Fruit fly (Drosophila melanogaster) whole organism, embryonic: ENCODE data around the gene dpr4.

Experiments used
- B-H1 ChIP-seq: fragments of 200-800 bp; sonication (Bioruptor generic); IDR thresholded peaks from 3 replicates; pipeline ENCODE4 v1.3.6; 2022; ENCODE audit warnings: missing biosample characterization, missing genetic modification characterization
- CG10543 ChIP-seq: fragments of 200-800 bp; sonication (Bioruptor generic); optimal IDR thresholded peaks from 3 replicates; lab custom pipeline; 2017; ENCODE audit warnings: missing biosample characterization, mild to moderate bottlenecking, missing genetic modification characterization, moderate library complexity
- CG10565 ChIP-seq: fragments of 200-800 bp; sonication (Bioruptor generic); optimal IDR thresholded peaks from 3 replicates; lab custom pipeline; 2016; ENCODE audit warnings: missing biosample characterization, mild to moderate bottlenecking, missing genetic modification characterization
- CG11560 ChIP-seq: fragments of 200-800 bp; sonication (Bioruptor generic); IDR thresholded peaks from 3 replicates; pipeline ENCODE4 v1.3.6; 2022; ENCODE audit warnings: missing biosample characterization, missing genetic modification characterization
- CG12104 ChIP-seq: fragments of 200-800 bp; sonication (Bioruptor generic); optimal IDR thresholded peaks from 3 replicates; lab custom pipeline; 2016; ENCODE audit warnings: missing biosample characterization, missing genetic modification characterization
- CG12391 ChIP-seq: fragments of 200-800 bp; sonication (Bioruptor generic); optimal IDR thresholded peaks from 3 replicates; lab custom pipeline; 2018; ENCODE audit warnings: missing biosample characterization, mild to moderate bottlenecking, missing genetic modification characterization, moderate library complexity
- CG15479 ChIP-seq: fragments of 200-800 bp; sonication (Bioruptor generic); optimal IDR thresholded peaks from 3 replicates; lab custom pipeline; 2019; ENCODE audit warnings: missing biosample characterization, mild to moderate bottlenecking, missing genetic modification characterization, moderate library complexity
- CG17328 ChIP-seq: fragments of 200-800 bp; sonication (Bioruptor generic); IDR thresholded peaks from 2 replicates; pipeline ENCODE4 v1.3.6; 2022; ENCODE audit warnings: missing biosample characterization, missing genetic modification characterization
- CG17385 ChIP-seq: fragments of 200-800 bp; sonication (Bioruptor generic); optimal IDR thresholded peaks from 3 replicates; lab custom pipeline; 2018; ENCODE audit warnings: missing biosample characterization, mild to moderate bottlenecking, missing genetic modification characterization
- CG1832 ChIP-seq: fragments of 200-800 bp; sonication (Bioruptor generic); optimal IDR thresholded peaks from 2 replicates; lab custom pipeline; 2017; ENCODE audit warnings: missing biosample characterization, mild to moderate bottlenecking, missing genetic modification characterization, inconsistent platforms
- CG2678 ChIP-seq: fragments of 200-800 bp; sonication (Bioruptor generic); optimal IDR thresholded peaks from 3 replicates; lab custom pipeline; 2019; ENCODE audit warnings: missing biosample characterization, mild to moderate bottlenecking, missing genetic modification characterization, moderate library complexity
- CG3065 ChIP-seq: fragments of 200-800 bp; sonication (Bioruptor generic); optimal IDR thresholded peaks from 2 replicates; lab custom pipeline; 2016; ENCODE audit warnings: missing biosample characterization, missing genetic modification characterization
- CG32532 ChIP-seq: fragments of 200-800 bp; sonication (Bioruptor generic); IDR thresholded peaks from 2 replicates; pipeline ENCODE4 v1.3.6; 2022; ENCODE audit warnings: missing biosample characterization, missing genetic modification characterization
- CG34224 ChIP-seq: fragments of 200-800 bp; sonication (Bioruptor generic); IDR thresholded peaks from 3 replicates; pipeline ENCODE4 v1.3.6; 2022; ENCODE audit warnings: missing biosample characterization, missing genetic modification characterization; ENCODE audit not compliant: partially characterized antibody
- CG3838 ChIP-seq: fragments of 200-800 bp; sonication (Bioruptor generic); optimal IDR thresholded peaks from 3 replicates; lab custom pipeline; 2016; ENCODE audit warnings: missing biosample characterization, missing genetic modification characterization
- CG3995 ChIP-seq: fragments of 200-800 bp; sonication (Bioruptor generic); optimal IDR thresholded peaks from 3 replicates; lab custom pipeline; 2016; ENCODE audit warnings: missing biosample characterization, missing genetic modification characterization
- CG6813 ChIP-seq: fragments of 200-800 bp; sonication (Bioruptor generic); optimal IDR thresholded peaks from 2 replicates; lab custom pipeline; 2017; ENCODE audit warnings: missing biosample characterization, missing genetic modification characterization, mild to moderate bottlenecking, moderate library complexity, missing genetic modification reagents
- CG6854 ChIP-seq: fragments of 200-800 bp; sonication (Bioruptor generic); optimal IDR thresholded peaks from 3 replicates; lab custom pipeline; 2017; ENCODE audit warnings: missing biosample characterization, mild to moderate bottlenecking, missing genetic modification characterization
- CG7839 ChIP-seq: fragments of 200-800 bp; sonication (Bioruptor generic); optimal IDR thresholded peaks from 3 replicates; lab custom pipeline; 2018; ENCODE audit warnings: missing biosample characterization, mild to moderate bottlenecking, missing genetic modification characterization, moderate library complexity
- CG9797 ChIP-seq: fragments of 200-800 bp; sonication (Bioruptor generic); optimal IDR thresholded peaks from 3 replicates; lab custom pipeline; 2018; ENCODE audit warnings: missing biosample characterization, mild to moderate bottlenecking, missing genetic modification characterization
- CG9817 ChIP-seq: fragments of 200-800 bp; sonication (Bioruptor generic); optimal IDR thresholded peaks from 2 replicates; lab custom pipeline; 2018; ENCODE audit warnings: missing biosample characterization, mild to moderate bottlenecking, missing genetic modification characterization, moderate library complexity
- CG9932 ChIP-seq: fragments of 200-800 bp; sonication (Bioruptor generic); IDR thresholded peaks from 2 replicates; pipeline ENCODE4 v1.3.6; 2022; ENCODE audit warnings: missing biosample characterization, missing genetic modification characterization
- E2f1 ChIP-seq: fragments of 200-800 bp; sonication (Bioruptor generic); IDR thresholded peaks from 2 replicates; pipeline ENCODE4 v1.3.6; 2022; ENCODE audit warnings: missing biosample characterization, missing genetic modification characterization
- Fer3 ChIP-seq: fragments of 200-800 bp; sonication (Bioruptor generic); optimal IDR thresholded peaks from 2 replicates; lab custom pipeline; 2018; ENCODE audit warnings: missing biosample characterization, mild to moderate bottlenecking, missing genetic modification characterization, moderate library complexity
- Gug ChIP-seq: fragments of 200-800 bp; sonication (Bioruptor generic); IDR thresholded peaks from 4 replicates; pipeline ENCODE4 v1.3.6; 2022; ENCODE audit warnings: missing biosample characterization, missing genetic modification characterization
- HLH54F ChIP-seq: fragments of 200-800 bp; sonication (Bioruptor generic); optimal IDR thresholded peaks from 3 replicates; lab custom pipeline; 2016; ENCODE audit warnings: missing biosample characterization, missing genetic modification characterization
- HLHmδ ChIP-seq: fragments of 200-800 bp; sonication (Bioruptor generic); optimal IDR thresholded peaks from 2 replicates; lab custom pipeline; 2018; ENCODE audit warnings: missing biosample characterization, mild to moderate bottlenecking, missing genetic modification characterization, moderate library complexity
- Hand ChIP-seq: fragments of 200-800 bp; sonication (Bioruptor generic); optimal IDR thresholded peaks from 2 replicates; lab custom pipeline; 2017; ENCODE audit warnings: mild to moderate bottlenecking, missing biosample characterization, missing genetic modification reagents, missing genetic modification characterization
- Hey ChIP-seq: fragments of 200-800 bp; sonication (Bioruptor generic); optimal IDR thresholded peaks from 3 replicates; lab custom pipeline; 2018; ENCODE audit warnings: missing biosample characterization, mild to moderate bottlenecking, missing genetic modification characterization
- Hr39 ChIP-seq: fragments of >200 bp; optimal IDR thresholded peaks from 2 replicates; lab custom pipeline; 2017
- NFAT ChIP-seq: fragments of 200-800 bp; sonication (Bioruptor generic); IDR thresholded peaks from 2 replicates; pipeline ENCODE4 v1.3.6; 2022; ENCODE audit warnings: missing biosample characterization, missing genetic modification characterization
- Ptx1 ChIP-seq: fragments of 200-800 bp; sonication (Bioruptor generic); IDR thresholded peaks from 2 replicates; pipeline ENCODE4 v1.3.6; 2022; ENCODE audit warnings: missing biosample characterization, missing genetic modification characterization
- Xbp1 ChIP-seq: fragments of 200-800 bp; sonication (Bioruptor generic); optimal IDR thresholded peaks from 3 replicates; lab custom pipeline; 2016; ENCODE audit warnings: missing biosample characterization, mild to moderate bottlenecking, missing genetic modification characterization
- Xrp1 ChIP-seq: fragments of 200-800 bp; sonication (Bioruptor generic); IDR thresholded peaks from 2 replicates; pipeline ENCODE4 v1.3.6; 2022; ENCODE audit warnings: missing biosample characterization, missing genetic modification characterization
- YL-1 ChIP-seq: fragments of 200-800 bp; sonication (Bioruptor generic); optimal IDR thresholded peaks from 3 replicates; lab custom pipeline; 2017; ENCODE audit warnings: missing biosample characterization, mild to moderate bottlenecking, missing genetic modification characterization
- bowl ChIP-seq: fragments of 200-800 bp; sonication (Bioruptor generic); IDR thresholded peaks from 2 replicates; pipeline ENCODE4 v1.3.6; 2022; ENCODE audit warnings: missing biosample characterization, missing genetic modification characterization
- cwo ChIP-seq: fragments of 200-800 bp; sonication (Bioruptor generic); optimal IDR thresholded peaks from 3 replicates; lab custom pipeline; 2017; ENCODE audit warnings: missing biosample characterization, missing genetic modification characterization, mild to moderate bottlenecking, moderate library complexity, missing genetic modification reagents
- disco-r ChIP-seq: fragments of 200-800 bp; sonication (Bioruptor generic); optimal IDR thresholded peaks from 2 replicates; lab custom pipeline; 2016; ENCODE audit warnings: missing biosample characterization, missing genetic modification characterization
- gcm2 ChIP-seq: fragments of 200-800 bp; sonication (Bioruptor generic); optimal IDR thresholded peaks from 2 replicates; lab custom pipeline; 2016; ENCODE audit warnings: missing biosample characterization, missing genetic modification characterization
- grn ChIP-seq: fragments of 200-800 bp; sonication (Bioruptor generic); optimal IDR thresholded peaks from 3 replicates; lab custom pipeline; 2017; ENCODE audit warnings: missing biosample characterization, missing genetic modification characterization
- lbe ChIP-seq: fragments of 200-800 bp; sonication (Bioruptor generic); optimal IDR thresholded peaks from 2 replicates; lab custom pipeline; 2016; ENCODE audit warnings: missing biosample characterization, mild to moderate bottlenecking, missing genetic modification characterization
- otp ChIP-seq: fragments of 200-800 bp; sonication (Bioruptor generic); IDR thresholded peaks from 3 replicates; pipeline ENCODE4, ENCODE4 v1.3.6; 2022; ENCODE audit warnings: missing biosample characterization, missing genetic modification characterization
- p53 ChIP-seq: fragments of 200-800 bp; sonication (Bioruptor generic); optimal IDR thresholded peaks from 2 replicates; lab custom pipeline; 2016; ENCODE audit warnings: missing biosample characterization, missing genetic modification characterization
- pb ChIP-seq: fragments of 200-800 bp; sonication (Bioruptor generic); optimal IDR thresholded peaks from 3 replicates; lab custom pipeline; 2016; ENCODE audit warnings: missing biosample characterization, missing genetic modification characterization
- sc ChIP-seq, 3 experiments: fragments of >200 bp in 2 of 3; fragments of 200-800 bp in 1 of 3; sonication (Bioruptor generic) in 1 of 3; optimal IDR thresholded peaks; 2 replicates in 2 of 3; 3 replicates in 1 of 3; lab custom pipeline; 2017; ENCODE audit warnings: mild to moderate bottlenecking in 1 of 3, missing biosample characterization in 1 of 3, missing genetic modification characterization in 1 of 3, missing genetic modification reagents in 1 of 3
- sim ChIP-seq: fragments of 200-800 bp; sonication (Bioruptor generic); IDR thresholded peaks from 2 replicates; pipeline ENCODE4 v1.3.6; 2022; ENCODE audit warnings: missing biosample characterization, missing genetic modification characterization
- sima ChIP-seq: fragments of 200-800 bp; sonication (Bioruptor generic); optimal IDR thresholded peaks from 2 replicates; lab custom pipeline; 2016; ENCODE audit warnings: missing biosample characterization, missing genetic modification characterization
- sr ChIP-seq: fragments of 200-800 bp; sonication (Bioruptor generic); IDR thresholded peaks from 3 replicates; pipeline ENCODE4 v1.3.6; 2022; ENCODE audit warnings: missing biosample characterization, missing genetic modification characterization
- trh ChIP-seq: fragments of 200-800 bp; sonication (Bioruptor generic); optimal IDR thresholded peaks from 2 replicates; lab custom pipeline; 2016; ENCODE audit warnings: missing biosample characterization, missing genetic modification characterization
- tx ChIP-seq: fragments of 200-800 bp; sonication (Bioruptor generic); optimal IDR thresholded peaks from 2 replicates; lab custom pipeline; 2016; ENCODE audit warnings: missing biosample characterization, missing genetic modification characterization
- zen ChIP-seq: fragments of 200-800 bp; sonication (Bioruptor generic); optimal IDR thresholded peaks from 3 replicates; lab custom pipeline; 2018; ENCODE audit warnings: missing biosample characterization, mild to moderate bottlenecking, missing genetic modification characterization, moderate library complexity

The dpr4 gene

DNA sequence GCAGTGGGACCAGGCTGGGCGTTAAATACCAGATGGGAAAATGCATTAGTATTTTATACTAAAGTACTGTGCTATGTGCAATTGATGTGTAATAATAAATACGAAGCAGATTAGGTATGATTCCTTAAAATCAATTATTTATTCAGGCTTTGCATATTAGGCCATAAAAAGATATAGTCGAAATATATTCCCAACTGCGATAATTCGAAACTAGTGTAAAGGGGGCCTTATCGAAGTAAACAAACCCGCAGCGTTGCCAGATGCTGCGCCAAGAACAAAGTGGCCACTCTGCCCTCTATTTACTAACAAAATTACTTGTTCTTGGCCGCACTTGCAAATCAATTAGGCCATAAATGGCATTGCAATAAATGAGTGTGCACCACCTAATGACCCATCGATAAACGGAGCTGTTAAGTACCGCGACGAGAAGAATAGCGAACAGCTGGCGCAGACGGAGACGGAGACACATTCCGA is 14.8 kb upstream of the dpr4 start, which contains the start of gene CG10898 (continued):
- TF ChIP-seq p53 (GFP tag; lab: Kevin White, UChicago): peak; percentile 73
- peak; percentile 92 for TF ChIP-seq Xbp1 (GFP tag; lab: Kevin White, UChicago)
- peak; percentile 82 for TF ChIP-seq CG2678 (tag; lab: Kevin White, UChicago)
- TF ChIP-seq Hey (tag; lab: Kevin White, UChicago): no peak
- peak; percentile 51 for TF ChIP-seq YL-1 (GFP tag; lab: Kevin White, UChicago)
- no peak for TF ChIP-seq HLHmδ
- peak; percentile 88 for TF ChIP-seq otp
- peak; percentile 67 for TF ChIP-seq CG3838
- peak; percentile 44 for TF ChIP-seq grn
- TF ChIP-seq disco-r (GFP tag; lab: Kevin White, UChicago): peak; percentile 2
- no peak for TF ChIP-seq CG34224
- TF ChIP-seq CG32532: peak; percentile 90
- no peak for TF ChIP-seq Hr39 (lab: Kevin White, UChicago)
- peak; percentile 50; the same call in 1 of the 3 replicates for TF ChIP-seq sr (GFP tag; lab: Robert Waterston, UW)
- TF ChIP-seq HLH54F (GFP tag; lab: Kevin White, UChicago): peak; percentile 82
- peak; percentile 84 for TF ChIP-seq B-H1
- no peak for TF ChIP-seq sc (optimal IDR thresholded peaks at IDR 0.05; lab: Kevin White, UChicago)
- TF ChIP-seq sc (GFP tag; optimal IDR thresholded peaks at IDR 0.05; lab: Kevin White, UChicago): peak; percentile 44
- TF ChIP-seq CG3995 (GFP tag; lab: Kevin White, UChicago): peak; percentile 28
- TF ChIP-seq CG3065 (GFP tag; lab: Kevin White, UChicago): peak; percentile 76
- TF ChIP-seq CG9817 (tag; lab: Kevin White, UChicago): peak; percentile 90
- peak; percentile 36 for TF ChIP-seq lbe
- peak; percentile 86 for TF ChIP-seq tx (GFP tag; lab: Kevin White, UChicago)
- peak; percentile 61 for TF ChIP-seq pb
- TF ChIP-seq CG9932 (GFP tag; lab: Robert Waterston, UW): peak; percentile 91
- peak; percentile 57 for TF ChIP-seq cwo
- peak; percentile 27 for TF ChIP-seq CG12104 (GFP tag; lab: Kevin White, UChicago)
- TF ChIP-seq trh (GFP tag; lab: Kevin White, UChicago): peak; percentile 33
- TF ChIP-seq sima: peak; percentile 13
- TF ChIP-seq Xrp1 (GFP tag; lab: Robert Waterston, UW): peak; percentile 89
- TF ChIP-seq CG7839 (tag; lab: Kevin White, UChicago): peak; percentile 75
- TF ChIP-seq CG11560: peak; percentile 74
- peak; percentile 65 for TF ChIP-seq CG17385 (GFP tag; lab: Kevin White, UChicago)
- peak; percentile 75 for TF ChIP-seq CG17328 (GFP tag; lab: Robert Waterston, UW)
- peak; percentile 81 for TF ChIP-seq CG9797 (GFP tag; lab: Kevin White, UChicago)
- peak; percentile 75; the same call in 3 of the 4 replicates for TF ChIP-seq Gug
- TF ChIP-seq CG10565: peak; percentile 10
- TF ChIP-seq CG12391: peak; percentile 91
- peak; percentile 55 for TF ChIP-seq CG6813 (GFP tag; lab: Kevin White, UChicago)
- TF ChIP-seq CG1832 (GFP tag; lab: Kevin White, UChicago): no peak
- peak; percentile 52 for TF ChIP-seq CG10543
- TF ChIP-seq Fer3: peak; percentile 78
- peak; percentile 84 for TF ChIP-seq NFAT (GFP tag; lab: Robert Waterston, UW)
- no peak for TF ChIP-seq CG6854
- TF ChIP-seq zen (tag; lab: Kevin White, UChicago): peak; percentile 91
- peak; percentile 87 for TF ChIP-seq E2f1 (GFP tag; lab: Robert Waterston, UW)
- no peak for TF ChIP-seq Hand (GFP tag; lab: Kevin White, UChicago)
- peak; percentile 58; the same call in 1 of the 2 replicates for TF ChIP-seq bowl (GFP tag; lab: Robert Waterston, UW)
- TF ChIP-seq Ptx1 (GFP tag; lab: Robert Waterston, UW): peak; percentile 87
- TF ChIP-seq gcm2 (GFP tag; lab: Kevin White, UChicago): no peak
- TF ChIP-seq CG15479 (GFP tag; lab: Kevin White, UChicago): no peak
- no peak for TF ChIP-seq sim (GFP tag; lab: Robert Waterston, UW)
